Fruit fly (Drosophila melanogaster): Measurements from ENCODE around the gene CG3609.

DNA sequence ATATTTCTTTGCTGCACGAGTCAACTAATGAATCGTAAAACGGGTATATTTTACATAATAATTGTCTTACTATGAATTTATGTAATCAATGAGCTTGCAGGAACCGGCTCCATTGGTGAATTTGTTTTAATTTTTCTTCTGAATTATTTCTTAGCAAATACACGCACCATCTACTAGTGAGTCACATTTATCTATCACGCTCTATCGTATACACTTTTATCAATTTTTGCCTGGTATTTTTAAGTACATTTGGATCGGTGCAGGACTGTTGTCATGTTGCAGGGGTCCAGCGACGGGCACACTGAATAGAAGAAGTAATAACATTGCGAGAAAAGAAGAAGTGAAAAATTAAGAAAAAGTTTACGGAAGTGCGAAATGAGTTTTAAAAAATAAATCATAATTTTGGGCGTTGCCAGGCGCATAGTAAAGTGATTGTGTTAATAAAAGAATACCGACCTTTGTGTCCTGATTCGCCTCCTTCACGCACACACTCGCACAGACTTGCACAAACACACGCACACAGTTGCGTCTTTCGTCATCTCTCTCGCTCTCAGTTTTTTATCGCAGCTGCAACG is 9.3 kb downstream of the CG3609 start, which contains the start of the genes Rab5 and Axud1:
- TF ChIP-seq CG11723 (GFP tag; optimal IDR thresholded peaks at IDR 0.05), result no peak
- no peak for TF ChIP-seq wek (GFP tag; optimal IDR thresholded peaks at IDR 0.05)
- TF ChIP-seq chif (GFP tag; optimal IDR thresholded peaks at IDR 0.05), result no peak
- TF ChIP-seq Hr39 (optimal IDR thresholded peaks at IDR 0.05), result no peak
- TF ChIP-seq psq (GFP tag; optimal IDR thresholded peaks at IDR 0.05), result no peak
- TF ChIP-seq Xrp1 (GFP tag; IDR thresholded peaks at IDR 0.05), result peak; percentile 21; the same call in 1 of the 2 replicates
- peak; percentile 64 for TF ChIP-seq Med (GFP tag)
- peak; percentile 50 for TF ChIP-seq CG2116 (GFP tag; optimal IDR thresholded peaks at IDR 0.05)
- TF ChIP-seq grn (GFP tag; optimal IDR thresholded peaks at IDR 0.05), result no peak
- TF ChIP-seq tna (GFP tag; IDR thresholded peaks at IDR 0.05; ENCODE audit: partially characterized antibody), result no peak
- TF ChIP-seq CG18764 (GFP tag; optimal IDR thresholded peaks at IDR 0.05), result no peak
